Worm (Caenorhabditis elegans): ENCODE results near the gene Y69A2AR.46.

The Y69A2AR.46 gene

DNA sequence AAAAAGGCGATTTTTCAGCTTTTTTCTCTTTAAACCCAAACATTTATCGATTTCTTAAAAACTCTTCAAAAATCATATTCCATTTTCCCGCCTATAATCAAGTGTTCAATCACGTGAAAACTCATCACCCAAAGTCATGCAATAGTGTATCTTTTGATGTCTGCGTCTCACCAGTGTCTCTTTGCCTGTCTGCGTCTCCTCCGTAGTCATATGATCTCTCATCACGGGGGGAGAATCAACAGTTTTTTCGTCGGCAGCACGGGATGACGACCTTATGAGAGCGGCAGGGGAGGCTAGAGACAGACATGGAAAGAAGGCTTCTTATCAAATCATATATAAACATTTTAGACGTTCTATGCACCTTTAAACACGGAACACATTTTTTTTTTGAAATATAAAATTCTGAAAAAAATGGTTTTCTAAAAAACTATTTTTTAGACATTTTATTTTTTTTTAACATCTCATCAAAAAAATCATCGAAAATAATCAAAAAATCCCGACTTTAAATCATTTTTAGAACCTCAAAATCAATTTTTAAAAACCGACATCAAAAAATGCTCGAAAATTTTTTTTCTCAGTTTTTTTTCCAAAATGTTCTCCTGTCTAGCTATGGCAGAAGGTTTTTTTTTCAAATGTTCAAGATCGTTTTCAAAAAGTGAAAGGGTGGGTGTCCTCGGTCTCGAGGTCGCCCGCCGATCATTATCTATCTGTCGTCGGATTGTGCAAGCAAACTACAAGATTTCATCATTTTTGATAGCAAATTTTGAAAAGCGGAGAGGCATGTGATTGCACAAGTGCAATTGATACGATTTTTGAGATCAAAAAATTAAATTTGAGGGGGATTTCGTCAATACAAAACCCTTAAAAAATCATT, 40.8 kb downstream of the Y69A2AR.46 start (continued):
- peak; percentile 29 for TF ChIP-seq R02D3.7 (tag; optimal IDR thresholded peaks at IDR 0.05)
- no peak for TF ChIP-seq ceh-16 (tag; optimal IDR thresholded peaks at IDR 0.05)
- peak; percentile 88 for TF ChIP-seq nhr-10 (tag; optimal IDR thresholded peaks at IDR 0.05)
- no peak for TF ChIP-seq lin-39 (tag; optimal IDR thresholded peaks at IDR 0.05)
- TF ChIP-seq sma-3 (GFP tag; optimal IDR thresholded peaks at IDR 0.05): peak; percentile 99

DNA sequence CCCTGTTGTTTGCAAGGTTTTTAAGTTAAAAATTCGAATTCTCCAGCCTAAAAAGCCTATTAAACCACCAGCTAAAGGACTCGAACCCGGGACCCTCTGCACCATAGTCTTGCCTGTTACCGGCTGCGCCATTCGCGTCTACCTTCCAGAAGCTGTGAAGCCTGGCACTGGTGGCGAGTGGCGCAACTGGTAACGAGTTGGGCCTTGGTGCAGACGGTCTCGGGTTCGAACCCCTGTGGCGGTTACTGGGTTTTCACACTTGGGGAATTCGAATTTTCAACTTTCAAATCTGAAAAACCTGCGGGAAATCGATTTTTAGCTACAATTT, 41.4 kb downstream of the Y69A2AR.46 start:
- no peak for TF ChIP-seq peb-1 (tag; optimal IDR thresholded peaks at IDR 0.05)
- no peak for TF ChIP-seq ztf-4 (tag; optimal IDR thresholded peaks at IDR 0.05)
- TF ChIP-seq nhr-12 (tag; optimal IDR thresholded peaks at IDR 0.05): no peak
- no peak for TF ChIP-seq unc-39 (tag; optimal IDR thresholded peaks at IDR 0.05)
- no peak for TF ChIP-seq aly-2 (tag; optimal IDR thresholded peaks at IDR 0.05)
- TF ChIP-seq nhr-10 (tag; optimal IDR thresholded peaks at IDR 0.05): no peak
- TF ChIP-seq nhr-25 (tag; optimal IDR thresholded peaks at IDR 0.05): no peak
- no peak for TF ChIP-seq crh-2 (tag; optimal IDR thresholded peaks at IDR 0.05)
- TF ChIP-seq ceh-16 (tag; optimal IDR thresholded peaks at IDR 0.05): no peak
- no peak for TF ChIP-seq nhr-6 (tag; optimal IDR thresholded peaks at IDR 0.05)
- no peak for TF ChIP-seq lin-11 (tag; optimal IDR thresholded peaks at IDR 0.05)
- TF ChIP-seq F13H6.1 (tag; optimal IDR thresholded peaks at IDR 0.05): no peak
- no peak for TF ChIP-seq elt-3 (tag; optimal IDR thresholded peaks at IDR 0.05)
- no peak for TF ChIP-seq egl-27 (tag; optimal IDR thresholded peaks at IDR 0.05)
- TF ChIP-seq alr-1 (tag; optimal IDR thresholded peaks at IDR 0.05): no peak
- TF ChIP-seq gmeb-1 (tag; optimal IDR thresholded peaks at IDR 0.05): no peak

DNA sequence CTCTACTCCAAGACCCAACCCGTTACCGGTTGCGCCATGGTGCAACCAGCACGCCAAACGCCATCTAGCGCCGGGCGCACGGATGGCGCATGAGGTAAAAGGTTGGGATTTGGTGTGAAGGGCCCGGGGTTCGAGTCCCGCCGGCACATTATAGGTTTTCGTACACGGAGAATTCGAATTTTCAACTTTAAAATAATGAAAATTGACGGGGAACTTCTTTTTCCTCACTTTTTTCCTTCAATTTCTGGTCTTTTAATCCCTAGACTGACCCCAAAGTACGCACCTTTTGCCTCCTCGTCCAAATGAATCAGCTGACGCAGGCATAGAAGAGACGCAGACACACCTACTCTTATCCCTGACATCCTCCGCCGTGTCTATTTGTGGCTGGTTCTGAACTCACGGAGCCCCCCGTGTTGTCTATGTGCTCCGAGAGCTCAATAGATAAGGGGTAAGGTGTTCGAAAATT, 42.1 kb downstream of the Y69A2AR.46 start:
- TF ChIP-seq nhr-129 (tag; optimal IDR thresholded peaks at IDR 0.05) (peak; percentile 73), fos-1 (tag; optimal IDR thresholded peaks at IDR 0.05) (no peak), aly-2 (tag; optimal IDR thresholded peaks at IDR 0.05) (no peak), C34F6.9 (tag; optimal IDR thresholded peaks at IDR 0.05) (peak; percentile 37), mab-5 (tag; optimal IDR thresholded peaks at IDR 0.05) (no peak), sma-9 (GFP tag; optimal IDR thresholded peaks at IDR 0.05) (peak; percentile 68), sma-9 (tag; optimal IDR thresholded peaks at IDR 0.05) (no peak), lin-39 (tag; optimal IDR thresholded peaks at IDR 0.05) (no peak), alr-1 (tag; optimal IDR thresholded peaks at IDR 0.05) (no peak), elt-3 (tag; optimal IDR thresholded peaks at IDR 0.05) (no peak), mdl-1 (tag; optimal IDR thresholded peaks at IDR 0.05) (no peak), mbf-1 (tag; optimal IDR thresholded peaks at IDR 0.05) (no peak), ceh-82 (tag; optimal IDR thresholded peaks at IDR 0.05) (no peak), unc-55 (GFP tag; optimal IDR thresholded peaks at IDR 0.05) (no peak), ztf-1 (GFP tag; conservative IDR thresholded peaks at IDR 0.05) (no peak), nhr-25 (tag; optimal IDR thresholded peaks at IDR 0.05) (peak; percentile 13), egl-27 (tag; optimal IDR thresholded peaks at IDR 0.05) (no peak), F13H6.1 (tag; optimal IDR thresholded peaks at IDR 0.05) (no peak), snpc-4 (tag; optimal IDR thresholded peaks at IDR 0.05) (no peak), Y55F3AM.14 (GFP tag; optimal IDR thresholded peaks at IDR 0.05) (peak; percentile 44), nhr-237 (tag; optimal IDR thresholded peaks at IDR 0.05) (no peak), sma-3 (GFP tag; optimal IDR thresholded peaks at IDR 0.05) (no peak), ztf-11 (tag; optimal IDR thresholded peaks at IDR 0.05) (no peak), zag-1 (tag; optimal IDR thresholded peaks at IDR 0.05) (no peak), unc-39 (tag; optimal IDR thresholded peaks at IDR 0.05) (no peak), unc-62 (GFP tag; optimal IDR thresholded peaks at IDR 0.05) (no peak), ama-1 (optimal IDR thresholded peaks at IDR 0.05) (no peak), sem-4 (tag; optimal IDR thresholded peaks at IDR 0.05) (no peak), elt-1 (tag; optimal IDR thresholded peaks at IDR 0.05) (no peak), lin-13 (GFP tag; optimal IDR thresholded peaks at IDR 0.05) (peak; percentile 19), nhr-11 (tag; optimal IDR thresholded peaks at IDR 0.05) (no peak), ceh-16 (tag; optimal IDR thresholded peaks at IDR 0.05) (no peak), nhr-6 (tag; optimal IDR thresholded peaks at IDR 0.05) (no peak), nhr-77 (tag; optimal IDR thresholded peaks at IDR 0.05) (no peak), lin-11 (tag; optimal IDR thresholded peaks at IDR 0.05) (no peak), nhr-21 (tag; optimal IDR thresholded peaks at IDR 0.05) (peak; percentile 10), lsy-2 (tag; optimal IDR thresholded peaks at IDR 0.05) (peak in 1 of 2 experiments; percentile 34), crh-2 (tag; optimal IDR thresholded peaks at IDR 0.05) (no peak)

Data from whole organism, L2 larva.